Fruit fly (Drosophila melanogaster) whole organism, embryonic: ENCODE results near the gene Usp14.

Experiments used
- Atf3 ChIP-seq: fragments of 200-800 bp; sonication (Bioruptor generic); optimal IDR thresholded peaks from 3 replicates; lab custom pipeline; 2016; ENCODE audit warnings: missing biosample characterization, missing genetic modification characterization
- B-H1 ChIP-seq: fragments of 200-800 bp; sonication (Bioruptor generic); IDR thresholded peaks from 3 replicates; pipeline ENCODE4 v1.3.6; 2022; ENCODE audit warnings: missing biosample characterization, missing genetic modification characterization
- CG10321 ChIP-seq: fragments of 200-800 bp; sonication (Bioruptor generic); IDR thresholded peaks from 2 replicates; pipeline ENCODE4 v1.3.6; 2022; ENCODE audit warnings: missing biosample characterization, missing genetic modification characterization
- CG11398 ChIP-seq: fragments of 200-800 bp; sonication (Bioruptor generic); optimal IDR thresholded peaks from 2 replicates; lab custom pipeline; 2016; ENCODE audit warnings: missing biosample characterization, missing genetic modification characterization
- CG13775 ChIP-seq: fragments of 200-800 bp; sonication (Bioruptor generic); optimal IDR thresholded peaks from 3 replicates; lab custom pipeline; 2017; ENCODE audit warnings: missing biosample characterization, mild to moderate bottlenecking, missing genetic modification characterization
- CG1529 ChIP-seq: fragments of 200-800 bp; sonication (Bioruptor generic); optimal IDR thresholded peaks from 3 replicates; lab custom pipeline; 2018; ENCODE audit warnings: missing biosample characterization, missing genetic modification characterization
- CG16815 ChIP-seq: fragments of 200-800 bp; sonication (Bioruptor generic); optimal IDR thresholded peaks from 3 replicates; lab custom pipeline; 2017; ENCODE audit warnings: missing biosample characterization, mild to moderate bottlenecking, missing genetic modification characterization
- CG17186 ChIP-seq: fragments of 200-800 bp; sonication (Bioruptor generic); optimal IDR thresholded peaks from 3 replicates; lab custom pipeline; 2017; ENCODE audit warnings: missing biosample characterization, missing genetic modification reagents, missing genetic modification characterization
- CG17829 ChIP-seq: fragments of 200-800 bp; optimal IDR thresholded peaks from 2 replicates; lab custom pipeline; 2019; ENCODE audit warnings: missing biosample characterization, mild to moderate bottlenecking, missing genetic modification characterization, moderate library complexity
- CG2202 ChIP-seq: fragments of 200-800 bp; sonication (Bioruptor generic); optimal IDR thresholded peaks from 2 replicates; lab custom pipeline; 2018; ENCODE audit warnings: missing biosample characterization, mild to moderate bottlenecking, missing genetic modification characterization
- CG30431 ChIP-seq: fragments of 200-800 bp; sonication (Bioruptor generic); optimal IDR thresholded peaks from 2 replicates; lab custom pipeline; 2017; ENCODE audit warnings: missing biosample characterization, missing genetic modification characterization
- CG3407 ChIP-seq: fragments of 200-800 bp; sonication (Bioruptor generic); optimal IDR thresholded peaks from 2 replicates; lab custom pipeline; 2018; ENCODE audit warnings: missing biosample characterization, mild to moderate bottlenecking, missing genetic modification characterization
- CG34224 ChIP-seq: fragments of 200-800 bp; sonication (Bioruptor generic); IDR thresholded peaks from 3 replicates; pipeline ENCODE4 v1.3.6; 2022; ENCODE audit warnings: missing biosample characterization, missing genetic modification characterization; ENCODE audit not compliant: partially characterized antibody
- CG4360 ChIP-seq: fragments of 200-800 bp; sonication (Bioruptor generic); IDR thresholded peaks from 2 replicates; pipeline ENCODE4 v1.3.6; 2022; ENCODE audit warnings: missing biosample characterization, missing genetic modification characterization
- CG8281 ChIP-seq: fragments of 200-800 bp; sonication (Bioruptor generic); optimal IDR thresholded peaks from 2 replicates; lab custom pipeline; 2018; ENCODE audit warnings: missing biosample characterization, mild to moderate bottlenecking, missing genetic modification characterization, moderate library complexity
- CG9609 ChIP-seq: fragments of 200-800 bp; sonication (Bioruptor generic); optimal IDR thresholded peaks from 3 replicates; lab custom pipeline; 2016; ENCODE audit warnings: missing biosample characterization, missing genetic modification characterization
- Dad ChIP-seq: fragments of 200-800 bp; sonication (Bioruptor generic); optimal IDR thresholded peaks from 3 replicates; lab custom pipeline; 2016; ENCODE audit warnings: missing biosample characterization, missing genetic modification characterization
- Dp ChIP-seq: fragments of 200-800 bp; sonication (Bioruptor generic); optimal IDR thresholded peaks from 2 replicates; lab custom pipeline; 2018; ENCODE audit warnings: missing biosample characterization, mild to moderate bottlenecking, missing genetic modification characterization, moderate library complexity
- Elba2 ChIP-seq: fragments of 200-800 bp; sonication (Bioruptor generic); optimal IDR thresholded peaks from 3 replicates; lab custom pipeline; 2016; ENCODE audit warnings: missing biosample characterization, missing genetic modification characterization
- Fer2 ChIP-seq: fragments of 200-800 bp; sonication (Bioruptor generic); optimal IDR thresholded peaks from 2 replicates; lab custom pipeline; 2018; ENCODE audit warnings: missing biosample characterization, mild to moderate bottlenecking, missing genetic modification characterization, moderate library complexity
- GATAe ChIP-seq: fragments of 200-800 bp; sonication (Bioruptor generic); conservative IDR thresholded peaks from 2 replicates; pipeline ENCODE4 v1.3.6; 2022; ENCODE audit warnings: missing biosample characterization, missing genetic modification characterization
- Hand ChIP-seq: fragments of 200-800 bp; sonication (Bioruptor generic); optimal IDR thresholded peaks from 2 replicates; lab custom pipeline; 2017; ENCODE audit warnings: mild to moderate bottlenecking, missing biosample characterization, missing genetic modification reagents, missing genetic modification characterization
- Hr51 ChIP-seq, 2 experiments: fragments of 200-800 bp; sonication (Bioruptor generic); optimal IDR thresholded peaks; 2 replicates in 1 of 2; 3 replicates in 1 of 2; lab custom pipeline; 2016 to 2018; ENCODE audit warnings: missing biosample characterization in 2 of 2, missing genetic modification characterization in 2 of 2, mild to moderate bottlenecking in 1 of 2, moderate library complexity in 1 of 2
- Oli ChIP-seq: fragments of 200-800 bp; sonication (Bioruptor generic); optimal IDR thresholded peaks from 2 replicates; lab custom pipeline; 2018; ENCODE audit warnings: missing biosample characterization, mild to moderate bottlenecking, missing genetic modification characterization, moderate library complexity
- Optix ChIP-seq: fragments of 200-800 bp; sonication (Bioruptor generic); IDR thresholded peaks from 3 replicates; pipeline ENCODE4 v1.3.6; 2022; ENCODE audit warnings: missing biosample characterization, missing genetic modification characterization
- Sox102F ChIP-seq: fragments of 200-800 bp; sonication (Bioruptor generic); optimal IDR thresholded peaks from 2 replicates; lab custom pipeline; 2018; ENCODE audit warnings: missing biosample characterization, mild to moderate bottlenecking, missing genetic modification characterization, moderate library complexity
- Taf1 ChIP-seq: fragments of 200-800 bp; sonication (Bioruptor generic); IDR thresholded peaks from 2 replicates; pipeline ENCODE4 v1.3.6; 2022; ENCODE audit warnings: missing biosample characterization, missing genetic modification characterization
- Vsx1 ChIP-seq: fragments of 200-800 bp; sonication (Bioruptor generic); optimal IDR thresholded peaks from 2 replicates; lab custom pipeline; 2017; ENCODE audit warnings: missing biosample characterization, mild to moderate bottlenecking, missing genetic modification characterization, missing genetic modification reagents
- Xbp1 ChIP-seq: fragments of 200-800 bp; sonication (Bioruptor generic); optimal IDR thresholded peaks from 3 replicates; lab custom pipeline; 2016; ENCODE audit warnings: missing biosample characterization, mild to moderate bottlenecking, missing genetic modification characterization
- aop ChIP-seq: fragments of 200-800 bp; sonication (Bioruptor generic); IDR thresholded peaks from 2 replicates; pipeline ENCODE4 v1.3.6; 2022; ENCODE audit warnings: missing biosample characterization, missing genetic modification characterization
- ara ChIP-seq: fragments of 200-800 bp; sonication (Bioruptor generic); IDR thresholded peaks from 2 replicates; pipeline ENCODE4 v1.3.6; 2022; ENCODE audit warnings: missing biosample characterization, missing genetic modification characterization
- ato ChIP-seq: fragments of 200-800 bp; sonication (Bioruptor generic); IDR thresholded peaks from 2 replicates; pipeline ENCODE4 v1.3.6; 2022; ENCODE audit warnings: missing biosample characterization, missing genetic modification characterization; ENCODE audit not compliant: partially characterized antibody
- bbx ChIP-seq: fragments of 200-800 bp; sonication (Bioruptor generic); IDR thresholded peaks from 2 replicates; pipeline ENCODE4 v1.3.6; 2022; ENCODE audit warnings: missing biosample characterization, missing genetic modification characterization; ENCODE audit not compliant: partially characterized antibody
- bsh ChIP-seq, 2 experiments: fragments of 200-800 bp; sonication (Bioruptor generic); optimal IDR thresholded peaks; 2 replicates each; lab custom pipeline; 2017 to 2018; ENCODE audit warnings: mild to moderate bottlenecking in 2 of 2, missing biosample characterization in 2 of 2, missing genetic modification characterization in 2 of 2, moderate library complexity in 1 of 2
- caup ChIP-seq: fragments of 200-800 bp; sonication (Bioruptor generic); optimal IDR thresholded peaks from 3 replicates; lab custom pipeline; 2017; ENCODE audit warnings: missing biosample characterization, mild to moderate bottlenecking, missing genetic modification characterization, moderate library complexity; ENCODE audit not compliant: severe bottlenecking
- chif ChIP-seq, 2 experiments: fragments of 200-800 bp; sonication (Bioruptor generic); optimal IDR thresholded peaks; 3 replicates each; lab custom pipeline; 2016; ENCODE audit warnings: missing biosample characterization in 2 of 2, missing genetic modification characterization in 2 of 2
- dati ChIP-seq: fragments of 200-800 bp; sonication (Bioruptor generic); IDR thresholded peaks from 2 replicates; pipeline ENCODE4 v1.3.6; 2022; ENCODE audit warnings: missing biosample characterization, missing genetic modification characterization
- emc ChIP-seq: fragments of 200-800 bp; sonication (Bioruptor generic); optimal IDR thresholded peaks from 2 replicates; lab custom pipeline; 2016; ENCODE audit warnings: missing biosample characterization, missing genetic modification characterization
- exex ChIP-seq: fragments of 200-800 bp; sonication (Bioruptor generic); optimal IDR thresholded peaks from 4 replicates; lab custom pipeline; 2018; ENCODE audit warnings: missing biosample characterization, mild to moderate bottlenecking, missing genetic modification characterization, moderate library complexity
- gro ChIP-seq: fragments of 200-800 bp; sonication (Bioruptor generic); optimal IDR thresholded peaks from 2 replicates; lab custom pipeline; 2016; ENCODE audit warnings: missing biosample characterization, missing genetic modification characterization
- ham ChIP-seq: fragments of 200-800 bp; sonication (Bioruptor generic); IDR thresholded peaks from 2 replicates; pipeline ENCODE4 v1.3.6; 2022; ENCODE audit warnings: missing biosample characterization, missing genetic modification characterization
- hkb ChIP-seq, 2 experiments: fragments of 200-800 bp in 1 of 2; fragments of >200 bp in 1 of 2; sonication (Bioruptor generic) in 1 of 2; IDR thresholded peaks in 1 of 2; optimal IDR thresholded peaks in 1 of 2; 2 replicates each; pipeline versions ENCODE4 v1.3.6 to Lab custom; 2017 to 2022; ENCODE audit warnings: missing biosample characterization in 1 of 2, missing genetic modification characterization in 1 of 2
- inv ChIP-seq: fragments of 200-800 bp; sonication (Bioruptor generic); IDR thresholded peaks from 2 replicates; pipeline ENCODE4 v1.3.6; 2022; ENCODE audit warnings: missing biosample characterization, missing genetic modification characterization; ENCODE audit not compliant: partially characterized antibody
- luna ChIP-seq: fragments of 200-800 bp; sonication (Bioruptor generic); optimal IDR thresholded peaks from 2 replicates; lab custom pipeline; 2016; ENCODE audit warnings: missing biosample characterization, missing genetic modification characterization
- pros ChIP-seq: fragments of 200-800 bp; sonication (Bioruptor generic); optimal IDR thresholded peaks from 3 replicates; lab custom pipeline; 2019; ENCODE audit warnings: missing biosample characterization, mild to moderate bottlenecking, missing genetic modification characterization, moderate library complexity
- run ChIP-seq: fragments of 200-800 bp; sonication (Bioruptor generic); optimal IDR thresholded peaks from 3 replicates; lab custom pipeline; 2018; ENCODE audit warnings: missing biosample characterization, mild to moderate bottlenecking, missing genetic modification characterization
- sqz ChIP-seq: fragments of 200-800 bp; sonication (Bioruptor generic); optimal IDR thresholded peaks from 3 replicates; lab custom pipeline; 2018; ENCODE audit warnings: missing biosample characterization, mild to moderate bottlenecking, missing genetic modification characterization
- tap ChIP-seq: fragments of 200-800 bp; optimal IDR thresholded peaks from 3 replicates; lab custom pipeline; 2019; ENCODE audit warnings: missing biosample characterization, mild to moderate bottlenecking, missing genetic modification characterization, moderate library complexity
- trh ChIP-seq: fragments of 200-800 bp; sonication (Bioruptor generic); optimal IDR thresholded peaks from 2 replicates; lab custom pipeline; 2016; ENCODE audit warnings: missing biosample characterization, missing genetic modification characterization
- ttk ChIP-seq: fragments of 200-800 bp; sonication (Bioruptor generic); IDR thresholded peaks from 2 replicates; pipeline ENCODE4 v2.1.2; 2022; ENCODE audit warnings: missing biosample characterization, missing genetic modification characterization
- wor ChIP-seq: fragments of 200-800 bp; sonication (Bioruptor generic); IDR thresholded peaks from 2 replicates; pipeline ENCODE4 v1.3.6; 2022; ENCODE audit warnings: missing biosample characterization, missing genetic modification characterization

Gene Usp14

dm6 chr2L:10341405-10341804 is 27.2 kb upstream of the Usp14 start, which contains the start of gene CG31715 (continued):
- TF ChIP-seq inv (GFP tag; lab: Robert Waterston, UW) = peak; percentile 29; the same call in 1 of the 2 replicates
- no peak for TF ChIP-seq CG9609
- no peak for TF ChIP-seq Optix (GFP tag; lab: Robert Waterston, UW)
- TF ChIP-seq Oli (tag; lab: Kevin White, UChicago) = no peak
- no peak for TF ChIP-seq Dad (GFP tag; lab: Kevin White, UChicago)
- no peak for TF ChIP-seq Elba2 (GFP tag; lab: Kevin White, UChicago)
- TF ChIP-seq gro (GFP tag; lab: Kevin White, UChicago) = no peak
- no peak for TF ChIP-seq ato (GFP tag; lab: Robert Waterston, UW)
- no peak for TF ChIP-seq caup (GFP tag; lab: Kevin White, UChicago)
- TF ChIP-seq ara (GFP tag; lab: Robert Waterston, UW) = no peak
- no peak for TF ChIP-seq pros (GFP tag; lab: Kevin White, UChicago)
- TF ChIP-seq Sox102F (GFP tag; lab: Kevin White, UChicago) = no peak
- TF ChIP-seq luna = no peak
- peak; percentile 20 for TF ChIP-seq Xbp1
- TF ChIP-seq dati (GFP tag; lab: Robert Waterston, UW) = no peak
- TF ChIP-seq CG17186 = no peak
- no peak for TF ChIP-seq emc
- no peak for TF ChIP-seq chif (GFP tag; optimal IDR thresholded peaks at IDR 0.05; lab: Kevin White, UChicago)
- no peak for TF ChIP-seq CG3407
- no peak for TF ChIP-seq CG8281 (tag; lab: Kevin White, UChicago)
- TF ChIP-seq Hr51 (GFP tag; optimal IDR thresholded peaks at IDR 0.05; lab: Kevin White, UChicago) = peak in 1 of 2 experiments; percentile 18
- TF ChIP-seq Dp = peak; percentile 12
- TF ChIP-seq CG4360 (GFP tag; lab: Robert Waterston, UW) = no peak
- TF ChIP-seq CG16815 (GFP tag; lab: Kevin White, UChicago) = no peak
- TF ChIP-seq trh = no peak
- TF ChIP-seq CG11398 (GFP tag; lab: Kevin White, UChicago) = no peak
- TF ChIP-seq Fer2 = no peak
- no peak for TF ChIP-seq Vsx1 (GFP tag; lab: Kevin White, UChicago)
- no peak for TF ChIP-seq ttk
- TF ChIP-seq tap = no peak
- TF ChIP-seq run (tag; lab: Kevin White, UChicago) = no peak
- TF ChIP-seq CG30431 (GFP tag; lab: Kevin White, UChicago) = no peak
- TF ChIP-seq hkb (optimal IDR thresholded peaks at IDR 0.05; lab: Kevin White, UChicago) = no peak
- no peak for TF ChIP-seq hkb (GFP tag; IDR thresholded peaks at IDR 0.05; lab: Robert Waterston, UW)
- TF ChIP-seq CG34224 (GFP tag; lab: Robert Waterston, UW) = peak; percentile 72
- TF ChIP-seq sqz (GFP tag; lab: Kevin White, UChicago) = no peak
- TF ChIP-seq wor (GFP tag; lab: Robert Waterston, UW) = no peak
- peak in 1 of 2 experiments; percentile 7 for TF ChIP-seq bsh (GFP tag; optimal IDR thresholded peaks at IDR 0.05; lab: Kevin White, UChicago)
- TF ChIP-seq CG2202 (tag; lab: Kevin White, UChicago) = no peak
- TF ChIP-seq Atf3 (GFP tag; lab: Kevin White, UChicago) = no peak
- no peak for TF ChIP-seq aop (GFP tag; lab: Robert Waterston, UW)
- TF ChIP-seq ham (GFP tag; lab: Robert Waterston, UW) = no peak
- no peak for TF ChIP-seq CG13775
- TF ChIP-seq GATAe (GFP tag; lab: Robert Waterston, UW) = no peak
- no peak for TF ChIP-seq Taf1 (GFP tag; lab: Robert Waterston, UW)
- TF ChIP-seq Hand (GFP tag; lab: Kevin White, UChicago) = no peak
- TF ChIP-seq exex (tag; lab: Kevin White, UChicago) = no peak
- no peak for TF ChIP-seq CG1529
- TF ChIP-seq bbx (GFP tag; lab: Robert Waterston, UW) = no peak
- TF ChIP-seq B-H1 (GFP tag; lab: Robert Waterston, UW) = no peak
- no peak for TF ChIP-seq CG10321 (GFP tag; lab: Robert Waterston, UW)
- TF ChIP-seq CG17829 (tag; lab: Kevin White, UChicago) = peak; percentile 16
